Worm (Caenorhabditis elegans): ENCODE measurements around the gene R144.13.

ce11 chrIII:5036158-5036557, 13.1 kb downstream of the R144.13 start, which contains the start of gene C45G9.6:
- no peak for TF ChIP-seq ama-1 (optimal IDR thresholded peaks at IDR 0.05)
- TF ChIP-seq gmeb-2 (tag; optimal IDR thresholded peaks at IDR 0.05) = no peak
- no peak for TF ChIP-seq sox-4 (tag; optimal IDR thresholded peaks at IDR 0.05)
- TF ChIP-seq C08G9.2 (tag; optimal IDR thresholded peaks at IDR 0.05) = no peak
- TF ChIP-seq nhr-232 (tag; optimal IDR thresholded peaks at IDR 0.05) = no peak
- TF ChIP-seq elt-2 (tag; optimal IDR thresholded peaks at IDR 0.05) = no peak
- no peak for TF ChIP-seq pqm-1 (tag; optimal IDR thresholded peaks at IDR 0.05)
- no peak for TF ChIP-seq nhr-11 (tag; optimal IDR thresholded peaks at IDR 0.05)
- TF ChIP-seq lim-6 (tag; optimal IDR thresholded peaks at IDR 0.05) = no peak
